Worm (Caenorhabditis elegans): ENCODE results near the gene chca-1.

ce11 chrIV:9615511-9615910 lies 35.7 kb upstream of the chca-1 start:
- TF ChIP-seq W03F9.2 (tag; optimal IDR thresholded peaks at IDR 0.05) (no peak), him-1 (tag; optimal IDR thresholded peaks at IDR 0.05) (no peak)
